Fruit fly (Drosophila melanogaster) whole organism, embryonic: ENCODE data around the gene Cip4.

Experiments used
- CG10959 ChIP-seq: fragments of 200-800 bp; sonication (Bioruptor generic); IDR thresholded peaks from 2 replicates; pipeline ENCODE4 v1.3.6; 2022; ENCODE audit warnings: missing biosample characterization, missing genetic modification characterization
- CG11085 ChIP-seq: fragments of 200-800 bp; sonication (Bioruptor generic); IDR thresholded peaks from 2 replicates; pipeline ENCODE4 v1.3.6; 2022; ENCODE audit warnings: missing biosample characterization, missing genetic modification characterization
- CG1647 ChIP-seq: fragments of 200-800 bp; sonication (Bioruptor generic); optimal IDR thresholded peaks from 3 replicates; lab custom pipeline; 2016; ENCODE audit warnings: missing biosample characterization, missing genetic modification characterization
- CG2889 ChIP-seq: fragments of 200-800 bp; sonication (Bioruptor generic); IDR thresholded peaks from 3 replicates; pipeline ENCODE4 v1.3.6; 2022; ENCODE audit warnings: missing biosample characterization, missing genetic modification characterization
- CG3281 ChIP-seq: fragments of 200-800 bp; sonication (Bioruptor generic); optimal IDR thresholded peaks from 3 replicates; lab custom pipeline; 2017; ENCODE audit warnings: missing biosample characterization, mild to moderate bottlenecking, missing genetic modification characterization
- CG8478 ChIP-seq: fragments of >200 bp; optimal IDR thresholded peaks from 2 replicates; lab custom pipeline; 2018
- CG9437 ChIP-seq: fragments of 200-800 bp; sonication (Bioruptor generic); optimal IDR thresholded peaks from 2 replicates; lab custom pipeline; 2018; ENCODE audit warnings: missing biosample characterization, mild to moderate bottlenecking, missing genetic modification characterization
- btn ChIP-seq: fragments of 200-800 bp; sonication (Bioruptor generic); optimal IDR thresholded peaks from 2 replicates; lab custom pipeline; 2016; ENCODE audit warnings: missing biosample characterization, missing genetic modification characterization
- cato ChIP-seq: fragments of 200-800 bp; sonication (Bioruptor generic); optimal IDR thresholded peaks from 2 replicates; lab custom pipeline; 2016; ENCODE audit warnings: missing biosample characterization, missing genetic modification characterization, borderline replicate concordance
- da ChIP-seq: fragments of 200-800 bp; sonication (Bioruptor generic); optimal IDR thresholded peaks from 2 replicates; lab custom pipeline; 2016; ENCODE audit warnings: missing biosample characterization, missing genetic modification characterization
- h ChIP-seq: fragments of >200 bp; optimal IDR thresholded peaks from 2 replicates; lab custom pipeline; 2017

- TF ChIP-seq CG3281 (GFP tag; lab: Kevin White, UChicago) (no peak), btn (GFP tag; lab: Kevin White, UChicago) (no peak), CG9437 (no peak), h (no peak), CG8478 (lab: Kevin White, UChicago) (no peak), CG11085 (no peak), CG10959 (GFP tag; lab: Robert Waterston, UW) (no peak), cato (GFP tag; lab: Kevin White, UChicago) (no peak), CG1647 (GFP tag; lab: Kevin White, UChicago) (no peak), CG2889 (no peak), da (GFP tag; lab: Kevin White, UChicago) (no peak)
Measured at dm6 chr3L:4393642-4394041, 29.7 kb upstream of the Cip4 start.
